Worm (Caenorhabditis elegans): ENCODE results near the gene pdcd-2.

Gene pdcd-2

DNA sequence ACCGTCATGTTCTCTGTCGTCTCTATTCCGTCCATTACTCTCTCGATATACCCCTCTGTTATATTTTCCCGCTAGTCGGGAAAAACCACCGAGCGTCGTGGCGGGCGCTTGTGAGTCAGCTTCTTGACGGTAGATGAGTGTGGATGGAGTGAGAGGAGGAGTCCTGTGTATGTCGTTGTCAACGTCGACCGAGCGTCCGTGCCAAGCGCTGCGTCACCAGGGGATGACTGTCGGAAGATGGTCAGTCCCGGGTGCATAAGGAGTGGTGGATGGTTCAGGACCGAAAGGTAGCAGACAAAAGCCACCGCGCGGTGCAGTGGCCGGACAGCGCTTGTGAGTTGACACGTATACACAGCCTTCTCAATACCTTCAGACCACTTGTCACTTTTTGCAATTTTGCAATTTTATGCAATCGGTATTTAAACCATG is 48.5 kb downstream of the pdcd-2 start (continued):
- TF ChIP-seq ref-2 (tag; optimal IDR thresholded peaks at IDR 0.05) (peak; percentile 57), sox-2 (GFP tag; IDR thresholded peaks at IDR 0.05) (peak; percentile 49; the same call in 1 of the 2 replicates), gmeb-2 (tag; optimal IDR thresholded peaks at IDR 0.05) (peak; percentile 52), tbx-2 (tag; optimal IDR thresholded peaks at IDR 0.05) (peak; percentile 61), ceh-14 (tag; optimal IDR thresholded peaks at IDR 0.05) (peak; percentile 57), ceh-18 (tag; optimal IDR thresholded peaks at IDR 0.05) (peak; percentile 69), T23F11.4 (GFP tag; optimal IDR thresholded peaks at IDR 0.05) (peak; percentile 33), syd-9 (tag; optimal IDR thresholded peaks at IDR 0.05) (peak; percentile 72), ceh-34 (tag; optimal IDR thresholded peaks at IDR 0.05) (peak; percentile 59), ahr-1 (tag; optimal IDR thresholded peaks at IDR 0.05) (peak; percentile 35), zip-5 (tag; optimal IDR thresholded peaks at IDR 0.05) (peak; percentile 19), ztf-16 (tag; optimal IDR thresholded peaks at IDR 0.05) (peak; percentile 50), ttx-3 (tag; optimal IDR thresholded peaks at IDR 0.05) (peak; percentile 61), sdc-2 (tag; optimal IDR thresholded peaks at IDR 0.05) (peak; percentile 56), K02D7.2 (tag; optimal IDR thresholded peaks at IDR 0.05) (peak; percentile 44), lim-6 (tag; optimal IDR thresholded peaks at IDR 0.05) (peak; percentile 22), ceh-45 (GFP tag; IDR thresholded peaks at IDR 0.05) (peak; percentile 69; the same call in 1 of the 2 replicates), pqm-1 (tag; optimal IDR thresholded peaks at IDR 0.05) (peak; percentile 15), rnt-1 (tag; optimal IDR thresholded peaks at IDR 0.05) (peak; percentile 48), unc-86 (tag; optimal IDR thresholded peaks at IDR 0.05) (peak; percentile 33), ceh-31 (tag; optimal IDR thresholded peaks at IDR 0.05) (peak; percentile 29)

DNA sequence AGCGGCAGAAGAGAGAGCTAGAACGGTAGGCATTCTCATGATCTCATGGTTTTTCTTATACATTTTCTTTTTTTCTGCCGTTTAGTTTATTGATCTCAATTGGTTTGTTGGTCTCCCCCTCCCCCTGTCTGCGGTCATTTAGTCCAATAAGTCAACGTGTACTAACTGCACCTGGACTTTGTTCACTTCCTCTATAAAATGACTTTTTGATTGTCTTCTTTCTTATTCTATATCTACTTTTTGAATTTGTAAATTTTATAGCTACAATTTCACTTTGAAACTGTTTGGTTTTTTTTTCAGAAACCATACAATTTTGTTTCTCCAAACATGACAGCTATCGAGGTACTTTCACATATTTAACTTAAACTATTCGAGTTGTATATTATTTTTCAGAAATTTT is 50.2 kb downstream of the pdcd-2 start, which contains the start of gene ckb-2:
TSS of gene ckb-2 (plus strand) at position 301 of the 400 bp plus-strand sequence.
- TF ChIP-seq sox-2 (GFP tag; IDR thresholded peaks at IDR 0.05) (no peak), ahr-1 (tag; optimal IDR thresholded peaks at IDR 0.05) (no peak), mec-3 (tag; optimal IDR thresholded peaks at IDR 0.05; ENCODE audit: borderline replicate concordance) (no peak), elt-2 (tag; optimal IDR thresholded peaks at IDR 0.05) (no peak), F13H6.1 (tag; optimal IDR thresholded peaks at IDR 0.05) (no peak), pax-1 (tag; optimal IDR thresholded peaks at IDR 0.05) (no peak), ceh-19 (GFP tag; optimal IDR thresholded peaks at IDR 0.05) (no peak)
